1 fruit fly cellular context compared by ENCODE assay signal in the genomic region with DNA sequence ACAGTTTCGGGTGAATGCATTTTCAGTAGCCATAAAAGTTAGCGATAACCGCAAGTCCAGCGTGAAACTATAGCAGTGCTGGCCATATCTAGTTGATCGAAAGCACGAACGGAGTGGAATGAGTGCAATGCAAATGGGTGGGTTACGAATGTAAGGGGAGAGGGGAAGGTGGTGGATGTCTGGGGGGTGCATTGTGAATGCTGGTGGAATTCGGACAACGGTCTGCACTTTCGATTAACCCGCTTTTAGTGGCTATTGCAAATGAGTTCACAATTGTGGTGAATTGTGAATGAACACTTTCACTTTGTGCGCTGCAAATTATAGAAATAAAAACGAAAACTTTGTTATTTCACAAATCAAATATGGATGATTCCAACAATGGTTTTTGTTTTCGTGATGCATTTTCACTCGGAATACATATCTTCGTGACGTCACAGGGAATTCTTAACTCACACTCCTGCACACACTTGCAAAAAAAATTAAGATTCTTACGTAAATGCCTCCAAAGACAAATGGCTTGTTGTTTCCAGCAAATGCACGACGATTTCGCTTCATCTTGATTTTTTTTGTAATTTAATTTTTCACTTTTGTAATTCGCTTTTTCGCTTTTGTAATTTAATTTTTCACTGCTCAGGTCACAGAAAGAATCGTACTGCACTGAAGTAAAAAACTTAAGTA.
TF ChIP-seq lines count a peak whose summit lies in the region.

TSS of gene DIP1 (minus strand) at position 667 of the 678 bp plus-strand sequence.

TF ChIP-seq in whole organism, embryonic, 481 proteins besides CTCF, POLR2A, EP300 and RAD21 (continued from another document and continues in another):
- TF ChIP-seq CG1602 (GFP tag; optimal IDR thresholded peaks at IDR 0.05; lab: Kevin White, UChicago) (no peak), CG32767 (GFP tag; IDR thresholded peaks at IDR 0.05; lab: Robert Waterston, UW) (0 out of 2 replicates have a peak, but pooled peaks have one; percentile 10), Doc3 (GFP tag; IDR thresholded peaks at IDR 0.05; lab: Robert Waterston, UW; ENCODE audit: partially characterized antibody) (no peak), Aef1 (GFP tag; IDR thresholded peaks at IDR 0.05; lab: Robert Waterston, UW) (no peak), CG10565 (GFP tag; optimal IDR thresholded peaks at IDR 0.05; lab: Kevin White, UChicago) (no peak), Bdp1 (GFP tag; optimal IDR thresholded peaks at IDR 0.05; lab: Kevin White, UChicago) (no peak), chn (GFP tag; optimal IDR thresholded peaks at IDR 0.05; lab: Kevin White, UChicago) (peak; percentile 30), CG6689 (GFP tag; IDR thresholded peaks at IDR 0.05; lab: Robert Waterston, UW) (no peak), HLH3B (GFP tag; IDR thresholded peaks at IDR 0.05; lab: Robert Waterston, UW) (0 out of 2 replicates have a peak, but pooled peaks have one; percentile 4), CG11560 (tag; IDR thresholded peaks at IDR 0.05; lab: Robert Waterston, UW) (no peak), CG9727 (GFP tag; optimal IDR thresholded peaks at IDR 0.05; lab: Kevin White, UChicago) (no peak), Hmx (GFP tag; optimal IDR thresholded peaks at IDR 0.05; lab: Kevin White, UChicago) (no peak), cg (GFP tag; optimal IDR thresholded peaks at IDR 0.05; lab: Kevin White, UChicago) (no peak), Eip74EF (GFP tag; optimal IDR thresholded peaks at IDR 0.05; lab: Kevin White, UChicago) (peak in 1 of 2 experiments; percentile 2), CG6813 (GFP tag; optimal IDR thresholded peaks at IDR 0.05; lab: Kevin White, UChicago) (no peak), btn (GFP tag; optimal IDR thresholded peaks at IDR 0.05; lab: Kevin White, UChicago) (no peak), CG10209 (GFP tag; optimal IDR thresholded peaks at IDR 0.05; lab: Kevin White, UChicago) (no peak), sna (GFP tag; IDR thresholded peaks at IDR 0.05; lab: Robert Waterston, UW; ENCODE audit: partially characterized antibody) (no peak), Oli (tag; optimal IDR thresholded peaks at IDR 0.05; lab: Kevin White, UChicago) (no peak), ato (GFP tag; IDR thresholded peaks at IDR 0.05; lab: Robert Waterston, UW; ENCODE audit: partially characterized antibody) (no peak), CG8290 (GFP tag; optimal IDR thresholded peaks at IDR 0.05; lab: Kevin White, UChicago) (no peak), CG8290 (tag; optimal IDR thresholded peaks at IDR 0.05; lab: Kevin White, UChicago) (no peak), Hand (GFP tag; optimal IDR thresholded peaks at IDR 0.05; lab: Kevin White, UChicago) (no peak), sim (GFP tag; IDR thresholded peaks at IDR 0.05; lab: Robert Waterston, UW) (no peak), fd3F (GFP tag; optimal IDR thresholded peaks at IDR 0.05; lab: Kevin White, UChicago) (no peak), dpn (GFP tag; optimal IDR thresholded peaks at IDR 0.05; lab: Kevin White, UChicago) (peak; percentile 11 to 15), h (optimal IDR thresholded peaks at IDR 0.05; lab: Kevin White, UChicago) (no peak), Opbp (GFP tag; IDR thresholded peaks at IDR 0.05; lab: Robert Waterston, UW; ENCODE audit: partially characterized antibody) (no peak), ac (GFP tag; optimal IDR thresholded peaks at IDR 0.05; lab: Kevin White, UChicago) (no peak), CG16813 (GFP tag; IDR thresholded peaks at IDR 0.05; lab: Robert Waterston, UW; ENCODE audit: partially characterized antibody) (no peak), CG12744 (GFP tag; optimal IDR thresholded peaks at IDR 0.05; lab: Kevin White, UChicago) (no peak), psq (GFP tag; optimal IDR thresholded peaks at IDR 0.05; lab: Kevin White, UChicago) (no peak), Hr78 (GFP tag; optimal IDR thresholded peaks at IDR 0.05; lab: Kevin White, UChicago) (no peak), BtbVII (GFP tag; optimal IDR thresholded peaks at IDR 0.05; lab: Kevin White, UChicago) (no peak), ken (GFP tag; IDR thresholded peaks at IDR 0.05; lab: Robert Waterston, UW) (no peak; the same call in 2 of the 3 replicates), PHDP (tag; optimal IDR thresholded peaks at IDR 0.05; lab: Kevin White, UChicago) (peak; percentile 42), Poxn (GFP tag; IDR thresholded peaks at IDR 0.05; lab: Robert Waterston, UW) (no peak), Taf1 (GFP tag; IDR thresholded peaks at IDR 0.05; lab: Robert Waterston, UW) (no peak), CG12219 (GFP tag; optimal IDR thresholded peaks at IDR 0.05; lab: Kevin White, UChicago) (no peak), bbx (GFP tag; IDR thresholded peaks at IDR 0.05; lab: Robert Waterston, UW; ENCODE audit: partially characterized antibody) (0 out of 2 replicates have a peak, but pooled peaks have one; percentile 6), Side (GFP tag; optimal IDR thresholded peaks at IDR 0.05; lab: Kevin White, UChicago) (peak; percentile 45), vvl (GFP tag; IDR thresholded peaks at IDR 0.05; lab: Robert Waterston, UW) (peak; percentile 56; the same call in 1 of the 2 replicates), gem (tag; optimal IDR thresholded peaks at IDR 0.05; lab: Kevin White, UChicago) (peak; percentile 50), CG18476 (GFP tag; optimal IDR thresholded peaks at IDR 0.05; lab: Kevin White, UChicago) (no peak), CG17359 (tag; optimal IDR thresholded peaks at IDR 0.05; lab: Kevin White, UChicago) (peak; percentile 30), sens (GFP tag; lab: Kevin White, UChicago) (peak; percentile 73), CG34422 (GFP tag; IDR thresholded peaks at IDR 0.05; lab: Robert Waterston, UW) (peak; percentile 28; the same call in 1 of the 3 replicates), CG4617 (GFP tag; optimal IDR thresholded peaks at IDR 0.05; lab: Kevin White, UChicago; ENCODE audit: borderline replicate concordance) (peak; percentile 74), CG13287 (GFP tag; IDR thresholded peaks at IDR 0.05; lab: Robert Waterston, UW; ENCODE audit: partially characterized antibody) (peak; percentile 14; the same call in 1 of the 2 replicates), sug (tag; optimal IDR thresholded peaks at IDR 0.05; lab: Kevin White, UChicago) (no peak), CG31388 (GFP tag; optimal IDR thresholded peaks at IDR 0.05; lab: Kevin White, UChicago) (no peak), prd (optimal IDR thresholded peaks at IDR 0.05; lab: Kevin White, UChicago) (no peak), prd (GFP tag; IDR thresholded peaks at IDR 0.05; lab: Robert Waterston, UW) (no peak), CG12155 (GFP tag; optimal IDR thresholded peaks at IDR 0.05; lab: Kevin White, UChicago) (peak; percentile 2), tgo (GFP tag; IDR thresholded peaks at IDR 0.05; lab: Robert Waterston, UW) (no peak), CG2712 (tag; optimal IDR thresholded peaks at IDR 0.05; lab: Kevin White, UChicago) (peak; percentile 72), CG17612 (GFP tag; IDR thresholded peaks at IDR 0.05; lab: Robert Waterston, UW) (no peak), lilli (GFP tag; optimal IDR thresholded peaks at IDR 0.05; lab: Kevin White, UChicago) (peak; percentile 46), CG11723 (GFP tag; optimal IDR thresholded peaks at IDR 0.05; lab: Kevin White, UChicago) (no peak), nerfin-2 (GFP tag; IDR thresholded peaks at IDR 0.05; lab: Robert Waterston, UW; ENCODE audit: partially characterized antibody) (no peak), ash1 (GFP tag; optimal IDR thresholded peaks at IDR 0.05; lab: Kevin White, UChicago) (no peak), pum (GFP tag; optimal IDR thresholded peaks at IDR 0.05; lab: Kevin White, UChicago) (no peak), CG12659 (GFP tag; optimal IDR thresholded peaks at IDR 0.05; lab: Kevin White, UChicago) (peak; percentile 71), trh (GFP tag; optimal IDR thresholded peaks at IDR 0.05; lab: Kevin White, UChicago) (no peak), CG8478 (optimal IDR thresholded peaks at IDR 0.05; lab: Kevin White, UChicago) (no peak), so (GFP tag; IDR thresholded peaks at IDR 0.05; lab: Robert Waterston, UW) (no peak), CG11456 (GFP tag; IDR thresholded peaks at IDR 0.05; lab: Robert Waterston, UW) (no peak), YL-1 (GFP tag; optimal IDR thresholded peaks at IDR 0.05; lab: Kevin White, UChicago) (peak; percentile 77), CG4360 (GFP tag; IDR thresholded peaks at IDR 0.05; lab: Robert Waterston, UW) (no peak), hkb (optimal IDR thresholded peaks at IDR 0.05; lab: Kevin White, UChicago) (no peak), hkb (GFP tag; IDR thresholded peaks at IDR 0.05; lab: Robert Waterston, UW) (peak; percentile 71), Trl (optimal IDR thresholded peaks at IDR 0.05; lab: Kevin White, UChicago) (no peak), Trl (GFP tag; optimal IDR thresholded peaks at IDR 0.05; lab: Kevin White, UChicago) (peak; percentile 9), Dref (GFP tag; IDR thresholded peaks at IDR 0.05; lab: Robert Waterston, UW) (no peak), CG10979 (tag; optimal IDR thresholded peaks at IDR 0.05; lab: Kevin White, UChicago) (peak; percentile 40), phol (tag; optimal IDR thresholded peaks at IDR 0.05; lab: Kevin White, UChicago) (no peak), CG14050 (GFP tag; IDR thresholded peaks at IDR 0.05; lab: Robert Waterston, UW) (no peak), Nf-YB (GFP tag; optimal IDR thresholded peaks at IDR 0.05; lab: Kevin White, UChicago) (no peak), Dip2 (GFP tag; IDR thresholded peaks at IDR 0.05; lab: Robert Waterston, UW) (no peak), CG6272 (GFP tag; IDR thresholded peaks at IDR 0.05; lab: Robert Waterston, UW) (no peak), Dbx (GFP tag; IDR thresholded peaks at IDR 0.05; lab: Robert Waterston, UW) (no peak), Doc2 (GFP tag; IDR thresholded peaks at IDR 0.05; lab: Robert Waterston, UW) (no peak), chinmo (GFP tag; IDR thresholded peaks at IDR 0.05; lab: Robert Waterston, UW; ENCODE audit: partially characterized antibody) (0 out of 4 replicates have a peak, but pooled peaks have one; percentile 60), CG7987 (GFP tag; optimal IDR thresholded peaks at IDR 0.05; lab: Kevin White, UChicago) (no peak), cato (GFP tag; optimal IDR thresholded peaks at IDR 0.05; lab: Kevin White, UChicago; ENCODE audit: borderline replicate concordance) (no peak), gsb-n (tag; optimal IDR thresholded peaks at IDR 0.05; lab: Kevin White, UChicago) (no peak), CG2678 (tag; optimal IDR thresholded peaks at IDR 0.05; lab: Kevin White, UChicago) (peak; percentile 12), otp (GFP tag; IDR thresholded peaks at IDR 0.05; lab: Robert Waterston, UW) (no peak), CG7745 (tag; optimal IDR thresholded peaks at IDR 0.05; lab: Kevin White, UChicago) (no peak), CG4424 (GFP tag; optimal IDR thresholded peaks at IDR 0.05; lab: Kevin White, UChicago) (no peak), Camta (GFP tag; optimal IDR thresholded peaks at IDR 0.05; lab: Kevin White, UChicago) (no peak), Jarid2 (GFP tag; optimal IDR thresholded peaks at IDR 0.05; lab: Kevin White, UChicago) (peak; percentile 69), CG14014 (GFP tag; IDR thresholded peaks at IDR 0.05; lab: Robert Waterston, UW) (peak; percentile 56; the same call in 1 of the 2 replicates), CG2120 (GFP tag; optimal IDR thresholded peaks at IDR 0.05; lab: Kevin White, UChicago) (peak; percentile 2), CG31365 (tag; optimal IDR thresholded peaks at IDR 0.05; lab: Kevin White, UChicago) (no peak), unpg (GFP tag; optimal IDR thresholded peaks at IDR 0.05; lab: Kevin White, UChicago) (peak; percentile 55), CG13894 (tag; optimal IDR thresholded peaks at IDR 0.05; lab: Kevin White, UChicago) (no peak), en (GFP tag; optimal IDR thresholded peaks at IDR 0.05; lab: Kevin White, UChicago) (no peak), MTF-1 (GFP tag; optimal IDR thresholded peaks at IDR 0.05; lab: Kevin White, UChicago; ENCODE audit: borderline replicate concordance) (no peak), CG6254 (GFP tag; optimal IDR thresholded peaks at IDR 0.05; lab: Kevin White, UChicago) (peak; percentile 9), CG31224 (GFP tag; IDR thresholded peaks at IDR 0.05; lab: Robert Waterston, UW) (no peak), CG7372 (GFP tag; IDR thresholded peaks at IDR 0.05; lab: Robert Waterston, UW) (no peak), CG16779 (GFP tag; IDR thresholded peaks at IDR 0.05; lab: Robert Waterston, UW) (no peak), CG10462 (GFP tag; optimal IDR thresholded peaks at IDR 0.05; lab: Kevin White, UChicago) (no peak), Scr (GFP tag; IDR thresholded peaks at IDR 0.05; lab: Robert Waterston, UW; ENCODE audit: partially characterized antibody) (no peak; the same call in 1 of the 2 replicates), Atf3 (GFP tag; optimal IDR thresholded peaks at IDR 0.05; lab: Kevin White, UChicago) (no peak), amos (GFP tag; IDR thresholded peaks at IDR 0.05; lab: Robert Waterston, UW; ENCODE audit: partially characterized antibody) (peak; percentile 6; the same call in 1 of the 2 replicates), CG1024 (GFP tag; IDR thresholded peaks at IDR 0.05; lab: Robert Waterston, UW) (no peak), CG6654 (GFP tag; optimal IDR thresholded peaks at IDR 0.05; lab: Kevin White, UChicago) (no peak), dan (GFP tag; IDR thresholded peaks at IDR 0.05; lab: Robert Waterston, UW) (no peak), Optix (GFP tag; IDR thresholded peaks at IDR 0.05; lab: Robert Waterston, UW) (no peak), CG17186 (GFP tag; optimal IDR thresholded peaks at IDR 0.05; lab: Kevin White, UChicago) (no peak), CG33213 (GFP tag; optimal IDR thresholded peaks at IDR 0.05; lab: Kevin White, UChicago) (no peak), CG7928 (GFP tag; optimal IDR thresholded peaks at IDR 0.05; lab: Kevin White, UChicago) (no peak), CG11085 (GFP tag; IDR thresholded peaks at IDR 0.05; lab: Robert Waterston, UW) (no peak), dmrt99B (tag; optimal IDR thresholded peaks at IDR 0.05; lab: Kevin White, UChicago) (peak; percentile 10), CG17361 (GFP tag; IDR thresholded peaks at IDR 0.05; lab: Robert Waterston, UW) (no peak), CG6765 (GFP tag; optimal IDR thresholded peaks at IDR 0.05; lab: Kevin White, UChicago) (no peak), Fer2 (tag; optimal IDR thresholded peaks at IDR 0.05; lab: Kevin White, UChicago) (no peak), fd102C (GFP tag; optimal IDR thresholded peaks at IDR 0.05; lab: Kevin White, UChicago) (no peak), gcm (GFP tag; optimal IDR thresholded peaks at IDR 0.05; lab: Kevin White, UChicago) (peak; percentile 18), slou (GFP tag; optimal IDR thresholded peaks at IDR 0.05; lab: Kevin White, UChicago) (no peak), CG10321 (GFP tag; IDR thresholded peaks at IDR 0.05; lab: Robert Waterston, UW) (no peak), dm (GFP tag; optimal IDR thresholded peaks at IDR 0.05; lab: Kevin White, UChicago) (no peak), B-H2 (GFP tag; optimal IDR thresholded peaks at IDR 0.05; lab: Kevin White, UChicago) (no peak)
